Fruit fly (Drosophila melanogaster) whole organism, prepupa: ENCODE measurements around the gene CG5276.

ENCODE experiments used
- CG11902 ChIP-seq: fragments of 200-800 bp; sonication (Bioruptor generic); optimal IDR thresholded peaks from 3 replicates; lab custom pipeline; 2016; ENCODE audit warnings: missing biosample characterization, missing genetic modification characterization
- CG32006 ChIP-seq: fragments of 200-800 bp; sonication (Bioruptor generic); optimal IDR thresholded peaks from 3 replicates; lab custom pipeline; 2017; ENCODE audit warnings: missing biosample characterization, mild to moderate bottlenecking, missing genetic modification characterization
- CG8632 ChIP-seq: fragments of 200-800 bp; sonication (Bioruptor generic); optimal IDR thresholded peaks from 3 replicates; lab custom pipeline; 2016; ENCODE audit warnings: missing biosample characterization, missing genetic modification characterization
- Hr38 ChIP-seq: sonication (Bioruptor generic); optimal IDR thresholded peaks from 2 replicates; lab custom pipeline; 2016; ENCODE audit warnings: missing biosample characterization, missing genetic modification characterization
- Hr4 ChIP-seq: fragments of 200-800 bp; sonication (Bioruptor generic); optimal IDR thresholded peaks from 3 replicates; lab custom pipeline; 2016; ENCODE audit warnings: missing biosample characterization, missing genetic modification characterization
- OdsH ChIP-seq: fragments of 200-800 bp; sonication (Bioruptor generic); optimal IDR thresholded peaks from 3 replicates; lab custom pipeline; 2016; ENCODE audit warnings: missing biosample characterization, missing genetic modification characterization
- lz ChIP-seq: fragments of 200-800 bp; sonication (Bioruptor generic); optimal IDR thresholded peaks from 3 replicates; lab custom pipeline; 2016; ENCODE audit warnings: missing biosample characterization, missing genetic modification characterization

DNA sequence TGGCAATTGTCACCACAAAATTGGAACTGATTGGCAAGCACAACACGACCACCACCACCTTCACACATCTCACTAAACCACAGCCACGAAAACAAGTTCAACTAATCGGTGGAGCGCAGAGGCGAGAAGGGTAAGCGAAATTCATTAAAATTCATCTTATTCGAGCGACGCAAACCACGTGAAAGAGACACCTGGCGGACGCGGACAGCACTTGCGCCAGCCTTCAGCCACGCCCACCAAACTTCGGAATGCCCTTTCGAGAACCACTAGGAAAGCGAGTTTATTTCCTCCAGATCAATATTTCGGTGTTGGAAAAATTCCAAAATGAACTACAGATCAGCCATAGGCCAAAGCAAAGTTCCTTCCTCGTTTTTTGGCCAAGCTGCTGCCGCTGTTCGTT lies 36.0 kb upstream of the CG5276 start:
- TF ChIP-seq Hr38 (no peak), Hr4 (no peak), CG8632 (GFP tag; lab: Kevin White, UChicago) (no peak), CG11902 (GFP tag; lab: Kevin White, UChicago) (no peak), OdsH (GFP tag; lab: Kevin White, UChicago) (no peak), lz (GFP tag; lab: Kevin White, UChicago) (no peak), CG32006 (no peak)
